Fruit fly (Drosophila melanogaster): ENCODE measurements around the gene Krn.

DNA sequence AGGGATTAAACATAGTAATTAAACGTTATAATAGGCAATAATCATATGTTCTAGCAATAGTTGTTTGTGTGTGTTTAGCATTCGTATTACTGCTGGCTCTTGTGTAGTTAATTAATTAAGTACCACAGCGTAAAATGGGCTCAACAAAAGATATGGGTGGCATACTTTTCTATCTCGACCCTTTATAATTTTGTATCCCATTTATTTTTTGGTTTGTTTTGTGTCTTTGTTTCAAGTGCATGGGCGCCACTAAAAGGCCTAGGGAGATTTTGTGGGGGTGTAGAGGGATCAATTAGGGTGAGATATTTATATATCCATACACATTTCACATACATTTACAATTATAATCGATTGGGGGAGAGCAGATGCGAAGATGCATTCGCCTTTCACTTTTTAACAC is 6.5 kb downstream of the Krn start:
- TF ChIP-seq cnc (optimal IDR thresholded peaks at IDR 0.05) (no peak), pad (GFP tag; optimal IDR thresholded peaks at IDR 0.05) (no peak), Hr96 (GFP tag; optimal IDR thresholded peaks at IDR 0.05) (no peak), CG11617 (GFP tag; optimal IDR thresholded peaks at IDR 0.05) (no peak), toe (GFP tag; optimal IDR thresholded peaks at IDR 0.05) (no peak), CG5204 (GFP tag; optimal IDR thresholded peaks at IDR 0.05) (no peak), Mnt (GFP tag; optimal IDR thresholded peaks at IDR 0.05) (no peak), cic (GFP tag; optimal IDR thresholded peaks at IDR 0.05) (no peak), Crg-1 (GFP tag; optimal IDR thresholded peaks at IDR 0.05) (no peak), Clk (GFP tag; optimal IDR thresholded peaks at IDR 0.05) (no peak), kay (GFP tag; ENCODE audit: borderline replicate concordance) (peak; percentile 76), bab1 (GFP tag; optimal IDR thresholded peaks at IDR 0.05) (no peak), CG1620 (GFP tag; optimal IDR thresholded peaks at IDR 0.05) (no peak), CG33017 (tag; optimal IDR thresholded peaks at IDR 0.05) (no peak)
